Worm (Caenorhabditis elegans) whole organism, late embryonic: Measurements from ENCODE around the gene soap-1.

Experiments
- C38D4.7 ChIP-seq: fragments of 200-800 bp; sonication (Bioruptor generic); optimal IDR thresholded peaks from 2 replicates; lab custom pipeline; 2018; ENCODE audit warnings: mild to moderate bottlenecking, missing genetic modification characterization, moderate library complexity, missing compliant biosample characterization
- K02D7.2 ChIP-seq: sonication (generic microtip); optimal IDR thresholded peaks from 2 replicates; lab custom pipeline; 2017; ENCODE audit warnings: mild to moderate bottlenecking, missing genetic modification characterization, missing compliant biosample characterization
- K09A11.1 ChIP-seq: sonication (generic microtip); optimal IDR thresholded peaks from 2 replicates; lab custom pipeline; 2017; ENCODE audit warnings: antibody characterized with exemption, mild to moderate bottlenecking, missing genetic modification characterization, missing compliant biosample characterization; ENCODE audit not compliant: insufficient read depth
- T23F11.4 ChIP-seq: fragments of 200-800 bp; sonication (Bioruptor generic); optimal IDR thresholded peaks from 2 replicates; lab custom pipeline; 2018; ENCODE audit warnings: mild to moderate bottlenecking, missing genetic modification characterization, missing compliant biosample characterization
- ceh-14 ChIP-seq: sonication (generic microtip); optimal IDR thresholded peaks from 2 replicates; lab custom pipeline; 2016; ENCODE audit warnings: missing genotype, missing genetic modification characterization, missing compliant biosample characterization
- ceh-19 ChIP-seq: fragments of 200-800 bp; sonication (Bioruptor generic); optimal IDR thresholded peaks from 2 replicates; lab custom pipeline; 2018; ENCODE audit warnings: mild to moderate bottlenecking, missing genetic modification characterization, missing compliant biosample characterization
- ceh-24 ChIP-seq: sonication (generic microtip); optimal IDR thresholded peaks from 2 replicates; lab custom pipeline; 2016; ENCODE audit warnings: mild to moderate bottlenecking, missing genetic modification characterization, missing compliant biosample characterization
- ceh-31 ChIP-seq: sonication (generic microtip); optimal IDR thresholded peaks from 2 replicates; lab custom pipeline; 2016; ENCODE audit warnings: missing genetic modification characterization, missing compliant biosample characterization
- ceh-45 ChIP-seq: fragments of 200-800 bp; sonication (Bioruptor generic); IDR thresholded peaks from 2 replicates; pipeline ENCODE4 v1.3.6; 2022; ENCODE audit warnings: missing genetic modification reagents, missing genetic modification characterization, missing compliant biosample characterization
- ceh-48 ChIP-seq: sonication (generic microtip); optimal IDR thresholded peaks from 2 replicates; lab custom pipeline; 2016; ENCODE audit warnings: missing genetic modification characterization, inconsistent platforms, missing compliant biosample characterization
- ceh-9 ChIP-seq: sonication (generic microtip); optimal IDR thresholded peaks from 2 replicates; lab custom pipeline; 2016; ENCODE audit warnings: mild to moderate bottlenecking, missing genetic modification characterization, inconsistent platforms, missing compliant biosample characterization
- che-1 ChIP-seq: sonication (generic microtip); optimal IDR thresholded peaks from 2 replicates; lab custom pipeline; 2016; ENCODE audit warnings: mild to moderate bottlenecking, missing genetic modification characterization, missing compliant biosample characterization
- dmd-4 ChIP-seq: sonication (generic microtip); optimal IDR thresholded peaks from 2 replicates; lab custom pipeline; 2016; ENCODE audit warnings: borderline replicate concordance, missing genetic modification characterization, missing compliant biosample characterization
- dve-1 ChIP-seq: sonication (generic microtip); optimal IDR thresholded peaks from 2 replicates; lab custom pipeline; 2017; ENCODE audit warnings: antibody characterized with exemption, mild to moderate bottlenecking, missing genetic modification characterization, missing compliant biosample characterization
- elt-2 ChIP-seq: sonication (generic microtip); optimal IDR thresholded peaks from 2 replicates; lab custom pipeline; 2016; ENCODE audit warnings: missing genetic modification reagents, missing genetic modification characterization, missing compliant biosample characterization
- elt-4 ChIP-seq: sonication (generic microtip); optimal IDR thresholded peaks from 2 replicates; lab custom pipeline; 2016; ENCODE audit warnings: missing genetic modification characterization, missing compliant biosample characterization
- ets-4 ChIP-seq: sonication (generic microtip); optimal IDR thresholded peaks from 2 replicates; lab custom pipeline; 2016; ENCODE audit warnings: missing genetic modification characterization, missing compliant biosample characterization
- fax-1 ChIP-seq: sonication (generic microtip); optimal IDR thresholded peaks from 2 replicates; lab custom pipeline; 2016; ENCODE audit warnings: missing genotype, missing genetic modification characterization, missing compliant biosample characterization
- fkh-10 ChIP-seq: fragments of 150-350 bp; optimal IDR thresholded peaks from 2 replicates; lab custom pipeline; 2014; ENCODE audit warnings: missing biosample characterization, missing genetic modification reagents, missing genetic modification characterization
- hlh-13 ChIP-seq: fragments of 200-800 bp; sonication (Bioruptor generic); optimal IDR thresholded peaks from 2 replicates; lab custom pipeline; 2018; ENCODE audit warnings: mild to moderate bottlenecking, missing genetic modification characterization, missing compliant biosample characterization
- hlh-15 ChIP-seq: sonication (generic microtip); optimal IDR thresholded peaks from 2 replicates; lab custom pipeline; 2016; ENCODE audit warnings: missing genetic modification characterization, missing compliant biosample characterization
- hlh-6 ChIP-seq: sonication (generic microtip); optimal IDR thresholded peaks from 2 replicates; lab custom pipeline; 2016; ENCODE audit warnings: missing genotype, missing genetic modification characterization, missing compliant biosample characterization
- hlh-8 ChIP-seq: sonication (generic microtip); optimal IDR thresholded peaks from 2 replicates; lab custom pipeline; 2016; ENCODE audit warnings: missing genotype, missing genetic modification characterization, missing compliant biosample characterization
- lin-11 ChIP-seq: fragments of 200-800 bp; sonication (Bioruptor generic); optimal IDR thresholded peaks from 2 replicates; lab custom pipeline; 2018; ENCODE audit warnings: mild to moderate bottlenecking, missing genetic modification characterization, missing compliant biosample characterization
- madf-2 ChIP-seq: sonication (generic microtip); optimal IDR thresholded peaks from 2 replicates; lab custom pipeline; 2017; ENCODE audit warnings: missing genetic modification characterization, missing compliant biosample characterization
- nfya-1 ChIP-seq: sonication (generic microtip); optimal IDR thresholded peaks from 2 replicates; lab custom pipeline; 2017; ENCODE audit warnings: missing genetic modification characterization, mild to moderate bottlenecking, missing compliant biosample characterization, antibody characterized with exemption, moderate library complexity
- nhr-232 ChIP-seq: sonication (generic microtip); optimal IDR thresholded peaks from 2 replicates; lab custom pipeline; 2016; ENCODE audit warnings: missing genetic modification characterization, missing compliant biosample characterization
- pag-3 ChIP-seq: sonication (generic microtip); optimal IDR thresholded peaks from 2 replicates; lab custom pipeline; 2016; ENCODE audit warnings: missing compliant biosample characterization, missing genetic modification characterization, borderline replicate concordance
- pax-1 ChIP-seq: fragments of 150-350 bp; optimal IDR thresholded peaks from 2 replicates; lab custom pipeline; 2014; ENCODE audit warnings: missing biosample characterization, missing genetic modification characterization
- pha-2 ChIP-seq: sonication (generic microtip); optimal IDR thresholded peaks from 2 replicates; lab custom pipeline; 2017; ENCODE audit warnings: mild to moderate bottlenecking, missing genetic modification characterization, missing compliant biosample characterization
- pqm-1 ChIP-seq: sonication (generic microtip); optimal IDR thresholded peaks from 2 replicates; lab custom pipeline; 2016; ENCODE audit warnings: missing genetic modification characterization, missing compliant biosample characterization
- pros-1 ChIP-seq: fragments of 150-350 bp; optimal IDR thresholded peaks from 2 replicates; lab custom pipeline; 2014; ENCODE audit warnings: missing biosample characterization, missing genetic modification reagents, missing genetic modification characterization
- sdc-2 ChIP-seq: sonication (generic microtip); optimal IDR thresholded peaks from 2 replicates; lab custom pipeline; 2016; ENCODE audit warnings: missing genotype, missing genetic modification characterization, missing compliant biosample characterization
- sox-4 ChIP-seq: sonication (generic microtip); optimal IDR thresholded peaks from 2 replicates; lab custom pipeline; 2017; ENCODE audit warnings: mild to moderate bottlenecking, missing genetic modification characterization, inconsistent platforms, missing compliant biosample characterization
- tbx-2 ChIP-seq: sonication (generic microtip); optimal IDR thresholded peaks from 2 replicates; lab custom pipeline; 2016; ENCODE audit warnings: missing genetic modification characterization, missing compliant biosample characterization
- ttx-3 ChIP-seq: sonication (generic microtip); optimal IDR thresholded peaks from 2 replicates; lab custom pipeline; 2016; ENCODE audit warnings: missing genetic modification reagents, missing genetic modification characterization, missing compliant biosample characterization
- unc-86 ChIP-seq: sonication (generic microtip); optimal IDR thresholded peaks from 2 replicates; lab custom pipeline; 2016; ENCODE audit warnings: missing genetic modification characterization, missing compliant biosample characterization
- ztf-16 ChIP-seq: sonication (generic microtip); optimal IDR thresholded peaks from 2 replicates; lab custom pipeline; 2017; ENCODE audit warnings: missing genetic modification characterization, missing compliant biosample characterization

The soap-1 gene

ce11 chrV:7186599-7186998 is 28.1 kb downstream of the soap-1 start:
- no peak for TF ChIP-seq hlh-8
- no peak for TF ChIP-seq ceh-24 (tag; lab: Kevin White, UChicago)
- TF ChIP-seq T23F11.4 (GFP tag; lab: Kevin White, UChicago), result no peak
- no peak for TF ChIP-seq unc-86 (tag; lab: Kevin White, UChicago)
- TF ChIP-seq ceh-31 (tag; lab: Kevin White, UChicago), result no peak

ce11 chrV:7184549-7184948 is 30.2 kb downstream of the soap-1 start, which contains the start of gene pitr-5:
Gene pitr-5 (plus strand): TSS chrV:7184849.
- no peak for TF ChIP-seq hlh-8
- no peak for TF ChIP-seq hlh-13 (GFP tag; lab: Kevin White, UChicago)
- TF ChIP-seq pax-1 (tag; lab: Kevin White, UChicago), result no peak
- no peak for TF ChIP-seq lin-11 (tag; lab: Kevin White, UChicago)
- no peak for TF ChIP-seq ceh-45 (GFP tag; lab: Robert Waterston, UW)
- no peak for TF ChIP-seq ceh-9
- no peak for TF ChIP-seq K09A11.1 (tag; lab: Kevin White, UChicago)

- TF ChIP-seq pag-3 (tag; lab: Kevin White, UChicago), result no peak
- no peak for TF ChIP-seq ztf-16 (tag; lab: Kevin White, UChicago)
- TF ChIP-seq dmd-4, result no peak
- no peak for TF ChIP-seq hlh-6
- TF ChIP-seq fax-1 (tag; lab: Kevin White, UChicago), result no peak
- no peak for TF ChIP-seq ceh-19 (GFP tag; lab: Kevin White, UChicago)
- no peak for TF ChIP-seq fkh-10 (GFP tag; lab: Kevin White, UChicago)
- no peak for TF ChIP-seq elt-4 (tag; lab: Kevin White, UChicago)
- no peak for TF ChIP-seq pros-1
- no peak for TF ChIP-seq dve-1 (tag; lab: Kevin White, UChicago)
- no peak for TF ChIP-seq pqm-1 (tag; lab: Kevin White, UChicago)
- no peak for TF ChIP-seq hlh-15 (tag; lab: Kevin White, UChicago)
These were observed 35.9 kb downstream of the soap-1 start, which contains the start of gene cpsf-2 for ce11 chrV:7178843-7179242. Gene cpsf-2 (plus strand): TSS chrV:7179172.

ce11 chrV:7175201-7175600 is 39.5 kb downstream of the soap-1 start, which contains the start of gene lgc-39:
Gene lgc-39 (plus strand): TSS chrV:7175501.
- TF ChIP-seq ceh-48 (no peak), sox-4 (no peak), pqm-1 (tag; lab: Kevin White, UChicago) (no peak), C38D4.7 (no peak), nfya-1 (tag; lab: Kevin White, UChicago) (no peak), elt-4 (tag; lab: Kevin White, UChicago) (no peak), tbx-2 (tag; lab: Kevin White, UChicago) (no peak), unc-86 (tag; lab: Kevin White, UChicago) (no peak), sdc-2 (tag; lab: Kevin White, UChicago) (no peak), ceh-14 (tag; lab: Kevin White, UChicago) (no peak)

- TF ChIP-seq K02D7.2, result no peak
- TF ChIP-seq ttx-3 (tag; lab: Kevin White, UChicago), result no peak
- no peak for TF ChIP-seq madf-2 (tag; lab: Kevin White, UChicago)
- TF ChIP-seq nhr-232, result no peak
- no peak for TF ChIP-seq pros-1
- TF ChIP-seq che-1, result no peak
- no peak for TF ChIP-seq tbx-2 (tag; lab: Kevin White, UChicago)
- TF ChIP-seq elt-2 (tag; lab: Kevin White, UChicago), result no peak
- no peak for TF ChIP-seq hlh-15 (tag; lab: Kevin White, UChicago)
- TF ChIP-seq pqm-1 (tag; lab: Kevin White, UChicago), result no peak
- no peak for TF ChIP-seq K09A11.1 (tag; lab: Kevin White, UChicago)
- no peak for TF ChIP-seq ets-4 (tag; lab: Kevin White, UChicago)
- no peak for TF ChIP-seq elt-4 (tag; lab: Kevin White, UChicago)
- no peak for TF ChIP-seq pha-2 (tag; lab: Kevin White, UChicago)
- no peak for TF ChIP-seq fkh-10 (GFP tag; lab: Kevin White, UChicago)
- TF ChIP-seq ceh-19 (GFP tag; lab: Kevin White, UChicago), result no peak
These were observed 48.0 kb downstream of the soap-1 start, which contains the start of gene ugt-36 for ce11 chrV:7166709-7167108. Gene ugt-36 (plus strand): TSS chrV:7167009.
